Worm (Caenorhabditis elegans) whole organism, dauer: Measurements from ENCODE around the gene deg-3.
"Not testable (repeated sequence)": the region's sequence is repeated elsewhere in the genome, so short reads cannot be mapped to it uniquely, and the experiment has no call there.

Experiments used
- unc-62 ChIP-seq: sonication (generic microtip); optimal IDR thresholded peaks from 2 replicates; lab custom pipeline; 2017; ENCODE audit warnings: missing biosample characterization, missing genetic modification reagents, missing genetic modification characterization

Gene deg-3

DNA sequence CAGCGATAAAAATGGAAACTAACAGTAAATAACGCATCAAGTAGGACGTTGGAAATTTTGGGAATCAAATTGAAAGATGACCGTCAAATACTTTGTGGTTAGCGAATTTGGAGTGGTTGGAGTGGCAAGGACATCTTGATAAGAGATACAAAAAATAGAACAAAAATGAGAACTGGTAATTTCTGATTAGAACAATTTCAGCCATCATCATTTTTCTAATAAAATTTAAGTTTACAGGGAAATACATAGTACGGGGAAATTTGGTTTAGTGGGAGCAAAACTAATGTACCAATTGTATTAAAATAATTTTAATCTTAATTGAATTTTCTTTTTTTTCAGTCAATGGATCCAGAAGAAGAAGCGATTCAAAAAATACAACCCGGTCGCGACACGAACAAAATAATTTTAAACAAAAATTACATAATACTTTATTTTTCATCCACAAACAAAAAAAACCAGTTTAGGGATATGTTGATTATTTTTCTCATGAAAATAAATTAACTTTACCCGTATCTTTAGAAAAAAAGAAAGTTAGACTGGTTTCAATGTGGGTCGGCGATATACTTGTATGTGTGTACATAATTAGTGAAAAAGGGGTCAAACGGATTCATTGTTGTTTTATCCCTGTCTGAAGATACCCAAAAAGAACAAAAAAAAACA is 3.9 kb downstream of the deg-3 start, which contains the start of the genes K03B8.8 and grl-3:
TSS of gene K03B8.8 (minus strand) at position 101 of the 660 bp plus-strand sequence.
TSS of gene grl-3 (plus strand) at position 610 of the 660 bp plus-strand sequence.
- no peak for TF ChIP-seq unc-62 (GFP tag; lab: Kevin White, UChicago)

- no peak for TF ChIP-seq unc-62 (GFP tag; lab: Kevin White, UChicago)
Measured at ce11 chrV:11407251-11407650, 7.7 kb downstream of the deg-3 start, which contains the start of gene K03B8.6. K03B8.6 (plus strand) TSS chrV:11407584.

DNA sequence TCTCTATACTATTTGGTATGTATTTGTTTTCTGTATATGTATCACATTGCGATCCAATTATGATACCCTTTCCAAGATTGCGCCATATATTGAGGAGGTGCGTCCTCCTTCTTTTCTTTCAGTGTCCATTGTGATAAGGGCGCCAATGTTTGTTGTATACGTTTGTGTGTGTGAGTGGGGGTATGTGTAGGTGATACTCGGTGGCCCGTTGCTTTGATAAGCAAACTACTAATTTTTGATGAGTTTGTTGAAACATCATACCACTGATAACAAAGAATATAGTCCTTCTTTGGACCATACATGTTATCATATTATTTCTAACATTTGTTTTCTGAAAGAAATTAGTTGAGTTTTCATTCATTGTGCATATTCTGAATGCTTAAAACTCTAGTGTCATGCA is 11.3 kb downstream of the deg-3 start:
- no peak for TF ChIP-seq unc-62 (GFP tag; lab: Kevin White, UChicago)

- TF ChIP-seq unc-62 (GFP tag; lab: Kevin White, UChicago), result no peak
Measured at ce11 chrV:11403059-11403458, 11.9 kb downstream of the deg-3 start.

- TF ChIP-seq unc-62 (GFP tag; lab: Kevin White, UChicago), result no peak
Measured at ce11 chrV:11402610-11403009, 12.3 kb downstream of the deg-3 start, which contains the start of gene nas-19. nas-19 (minus strand) TSS chrV:11402710.

DNA sequence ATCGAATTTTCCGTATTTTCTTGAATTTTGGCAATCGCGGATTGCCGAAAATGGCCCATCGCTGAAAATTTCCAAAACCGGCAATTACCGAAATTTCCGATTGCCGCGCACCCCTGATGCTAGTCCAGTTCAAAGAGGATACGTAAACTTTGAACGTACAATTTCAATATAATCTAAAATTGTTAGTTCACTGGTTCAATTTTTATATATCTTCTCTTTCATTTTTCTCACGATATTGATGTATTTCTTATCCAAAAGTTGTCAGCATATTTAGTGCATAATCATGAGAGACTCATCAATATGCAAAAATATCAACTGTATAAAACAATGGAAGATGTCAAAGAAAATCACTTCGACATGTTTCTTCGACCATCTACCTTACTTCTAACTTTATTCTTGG is 16.3 kb downstream of the deg-3 start, which contains the start of gene nas-17:
TSS of gene nas-17 (plus strand) at position 301 of the 400 bp plus-strand sequence.
- TF ChIP-seq unc-62 (GFP tag; lab: Kevin White, UChicago), result no peak

ce11 chrV:11396134-11396533 is 18.8 kb downstream of the deg-3 start, which contains the start of gene nas-18:
nas-18 (plus strand) TSS chrV:11396434.
- not testable (repeated sequence) for TF ChIP-seq unc-62 (GFP tag; lab: Kevin White, UChicago)

DNA sequence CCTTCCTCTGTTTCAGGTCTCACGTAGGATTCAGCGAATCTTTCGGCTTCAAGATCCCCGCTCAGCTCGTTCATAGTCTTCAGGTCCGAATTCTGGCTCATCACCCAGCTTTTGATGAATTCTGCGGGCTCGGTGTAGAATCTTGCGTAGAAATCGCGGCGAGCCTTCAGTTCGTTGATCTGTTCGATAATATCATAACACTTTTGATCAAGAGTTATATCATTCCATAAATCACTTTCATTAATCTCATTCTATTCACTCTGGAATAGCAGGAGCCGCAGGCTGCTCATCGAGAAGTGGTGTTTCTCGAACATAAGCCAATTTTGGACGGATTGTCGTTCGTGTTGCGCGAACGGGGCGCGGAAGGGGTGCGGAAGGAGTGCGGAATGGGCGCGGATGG is 19.9 kb downstream of the deg-3 start, which contains the start of gene K03B8.4:
TSS of gene K03B8.4 (minus strand) at position 101 of the 400 bp plus-strand sequence.
- not testable (repeated sequence) for TF ChIP-seq unc-62 (GFP tag; lab: Kevin White, UChicago)

DNA sequence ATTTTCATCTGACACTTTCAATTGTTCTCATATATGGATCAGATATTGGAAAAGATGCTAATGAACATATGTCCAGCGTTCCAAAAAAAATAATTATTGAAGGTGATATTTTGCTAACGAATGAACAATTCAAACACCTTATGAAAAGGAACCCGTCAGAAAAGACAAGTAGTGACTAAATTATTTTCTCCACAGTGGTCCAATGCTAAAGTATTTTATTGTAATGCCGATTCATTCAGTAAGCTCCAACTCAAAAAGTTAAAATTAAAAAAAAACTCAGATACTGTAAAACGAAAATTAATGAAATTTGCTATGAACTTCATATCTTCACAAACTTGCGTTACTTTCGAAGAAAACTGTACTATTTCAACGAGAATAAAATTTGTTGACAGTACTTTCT is 22.9 kb downstream of the deg-3 start, which contains the start of gene nas-16:
TSS of gene nas-16 (plus strand) at position 301 of the 400 bp plus-strand sequence.
- no peak for TF ChIP-seq unc-62 (GFP tag; lab: Kevin White, UChicago)

DNA sequence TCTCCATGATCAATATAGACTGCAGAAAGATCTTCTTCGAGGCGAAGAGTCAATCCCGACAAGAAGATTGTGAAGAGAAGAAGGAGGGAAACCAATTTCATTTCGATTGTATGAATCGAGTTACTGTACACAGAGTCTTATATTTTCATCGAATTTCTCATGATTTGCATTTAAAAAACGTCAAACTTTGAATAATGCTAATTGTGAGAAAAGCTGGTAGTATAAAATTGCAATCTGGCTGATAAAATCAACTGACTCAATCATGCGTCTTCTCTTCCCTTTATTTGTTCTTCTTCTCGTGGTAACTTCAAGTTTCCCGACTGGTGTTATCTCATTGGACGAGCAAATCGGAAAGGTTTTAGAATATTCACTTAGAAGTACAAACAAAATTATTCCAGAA is 24.6 kb downstream of the deg-3 start, which contains the start of the genes K03B8.11 and K03B8.14:
TSS of gene K03B8.11 (minus strand) at position 101 of the 400 bp plus-strand sequence.
TSS of gene K03B8.14 (plus strand) at position 110 of the 400 bp plus-strand sequence.
- no peak for TF ChIP-seq unc-62 (GFP tag; lab: Kevin White, UChicago)

DNA sequence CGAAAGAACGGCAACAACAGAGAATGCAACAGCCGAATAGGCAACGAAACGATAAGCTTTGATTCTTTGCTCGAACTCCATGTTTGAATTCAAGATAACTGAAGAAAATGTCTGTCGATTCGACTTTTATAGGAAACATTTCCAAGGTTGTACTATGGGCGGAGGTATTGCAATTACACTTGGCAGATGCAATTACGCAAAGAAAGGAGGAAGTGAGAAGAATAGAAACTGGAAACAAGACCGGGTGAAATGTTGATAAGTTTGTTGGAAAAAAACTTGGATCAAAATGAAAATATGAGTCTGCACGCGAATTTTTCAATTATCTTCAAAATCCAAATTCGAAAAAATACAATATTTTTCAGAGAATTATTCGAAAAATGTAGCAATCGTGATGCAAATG is 25.2 kb downstream of the deg-3 start, which contains the start of gene col-155:
TSS of gene col-155 (minus strand) at position 101 of the 400 bp plus-strand sequence.
- TF ChIP-seq unc-62 (GFP tag; lab: Kevin White, UChicago), result no peak

DNA sequence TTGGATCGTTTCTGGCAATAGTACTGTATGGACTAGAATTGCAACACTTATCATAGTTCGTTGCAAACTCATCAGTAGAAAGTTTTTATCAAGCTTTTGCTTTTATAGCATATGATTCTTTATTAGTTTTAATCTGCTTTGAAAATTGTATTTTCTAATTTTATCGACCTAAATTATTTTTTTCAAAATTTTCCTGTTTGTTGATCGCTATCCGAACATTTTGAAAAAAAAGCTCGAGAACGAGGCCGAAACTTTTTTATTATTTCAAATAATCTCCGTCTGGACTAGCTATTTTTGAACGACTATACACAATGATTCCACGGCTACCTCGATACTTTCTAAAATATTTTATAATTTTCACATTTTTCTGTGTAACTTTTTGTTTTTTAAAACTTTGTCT is 28.5 kb downstream of the deg-3 start, which contains the start of gene F55C10.4:
TSS of gene F55C10.4 (plus strand) at position 301 of the 400 bp plus-strand sequence.
- TF ChIP-seq unc-62 (GFP tag; lab: Kevin White, UChicago), result no peak

ce11 chrV:11385060-11385459 is 29.9 kb downstream of the deg-3 start, which contains the start of gene col-154:
col-154 (plus strand) TSS chrV:11385360.
- no peak for TF ChIP-seq unc-62 (GFP tag; lab: Kevin White, UChicago)

DNA sequence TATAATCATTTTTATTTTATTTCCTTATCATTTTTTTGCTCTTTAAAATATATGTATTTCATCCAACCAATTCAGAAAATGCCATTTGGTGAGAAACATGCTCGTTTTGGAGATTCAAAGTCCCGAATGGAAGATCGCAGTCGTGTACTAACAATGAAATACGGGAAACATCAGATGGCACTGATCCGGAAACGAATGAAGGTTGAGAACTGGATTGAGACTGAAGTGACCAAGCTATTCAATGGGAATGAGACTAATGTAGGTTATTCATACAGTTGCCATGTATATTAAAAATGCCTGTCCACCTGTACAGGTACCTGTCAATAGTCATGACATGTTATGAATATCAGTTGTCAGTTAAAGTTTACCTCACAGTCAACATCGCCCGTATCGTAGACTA is 31.9 kb downstream of the deg-3 start, which contains the start of gene F55C10.5:
TSS of gene F55C10.5 (plus strand) at position 74 of the 400 bp plus-strand sequence.
- TF ChIP-seq unc-62 (GFP tag; lab: Kevin White, UChicago), result no peak

DNA sequence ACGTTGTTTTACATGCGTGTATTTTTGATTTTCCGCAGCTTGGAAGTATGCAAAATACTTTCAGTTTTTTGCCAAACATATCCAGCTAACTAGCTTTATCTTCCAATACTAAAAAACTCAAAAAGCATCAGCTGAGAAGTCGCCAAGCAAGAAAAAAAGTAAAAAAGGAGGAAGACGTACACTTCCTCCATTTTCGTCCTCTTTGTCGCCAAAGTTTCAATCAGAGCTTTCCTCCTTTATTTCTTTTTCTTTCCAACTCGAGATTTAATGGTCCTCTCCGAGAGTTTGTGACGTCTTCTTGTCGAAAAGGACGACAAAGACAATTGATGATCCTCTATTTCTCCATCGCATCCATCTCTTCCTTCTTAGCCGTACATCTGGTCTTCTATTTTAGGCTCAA is 34.4 kb downstream of the deg-3 start:
- TF ChIP-seq unc-62 (GFP tag; lab: Kevin White, UChicago), result no peak

DNA sequence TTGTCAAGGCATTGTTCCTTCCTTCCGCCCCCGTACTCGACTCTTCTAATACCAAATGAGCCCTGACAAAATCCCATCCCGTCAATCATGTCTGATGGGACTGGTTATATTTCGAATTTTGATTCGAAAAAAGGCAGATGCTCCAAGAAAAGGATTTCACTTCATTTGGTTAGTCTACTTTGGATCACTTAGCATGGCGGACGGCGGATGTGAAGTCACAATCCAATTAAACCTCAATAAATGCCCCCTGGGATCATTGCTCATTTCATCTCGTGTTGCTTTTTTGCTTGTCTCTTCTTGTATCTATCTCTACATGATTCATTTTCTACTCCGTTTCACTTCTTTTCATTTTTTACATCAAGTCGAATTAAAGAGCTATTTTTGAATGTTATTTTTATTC is 35.6 kb downstream of the deg-3 start:
- TF ChIP-seq unc-62 (GFP tag; lab: Kevin White, UChicago), result no peak
